Worm (Caenorhabditis elegans) whole organism, L4 larva: ENCODE data around the gene srsx-37.

ENCODE experiments used
- D1046.2 ChIP-seq: fragments of 200-800 bp; sonication (Bioruptor generic); IDR thresholded peaks from 2 replicates; pipeline ENCODE4 v1.3.6; 2022; ENCODE audit warnings: missing genetic modification characterization, missing compliant biosample characterization
- F26F4.8 ChIP-seq: fragments of 200-800 bp; sonication (Bioruptor generic); conservative IDR thresholded peaks from 2 replicates; pipeline ENCODE4 v1.3.6; 2022; ENCODE audit warnings: missing genetic modification characterization, missing compliant biosample characterization
- R02D3.7 ChIP-seq: fragments of 150-350 bp; sonication (generic microtip); optimal IDR thresholded peaks from 3 replicates; lab custom pipeline; 2014; ENCODE audit warnings: missing biosample characterization, missing genetic modification characterization
- Y105C5A.15 ChIP-seq: fragments of 200-800 bp; sonication (Bioruptor generic); IDR thresholded peaks from 2 replicates; pipeline ENCODE4 v1.3.6; 2022; ENCODE audit warnings: missing genetic modification characterization, missing compliant biosample characterization
- Y75B8A.6 ChIP-seq: fragments of 200-800 bp; sonication (Bioruptor generic); IDR thresholded peaks from 2 replicates; pipeline ENCODE4 v1.3.6; 2022; ENCODE audit warnings: missing genetic modification reagents, missing genetic modification characterization, missing compliant biosample characterization
- ZK546.5 ChIP-seq, 2 experiments: sonication (generic microtip); optimal IDR thresholded peaks; 2 replicates each; lab custom pipeline; 2017; ENCODE audit warnings: missing biosample characterization in 2 of 2, missing genetic modification characterization in 2 of 2
- attf-4 ChIP-seq: sonication (generic microtip); optimal IDR thresholded peaks from 3 replicates; lab custom pipeline; 2017; ENCODE audit warnings: missing biosample characterization, missing genetic modification characterization
- ceh-20 ChIP-seq: fragments of 200-800 bp; sonication (Bioruptor generic); IDR thresholded peaks from 2 replicates; pipeline ENCODE4 v1.3.6; 2022; ENCODE audit warnings: missing genetic modification reagents, missing genetic modification characterization, missing compliant biosample characterization
- ceh-28 ChIP-seq: fragments of 150-350 bp; optimal IDR thresholded peaks from 2 replicates; lab custom pipeline; 2014; ENCODE audit warnings: missing biosample characterization, missing genetic modification reagents, missing genetic modification characterization
- ceh-62 ChIP-seq: sonication (generic microtip); optimal IDR thresholded peaks from 2 replicates; lab custom pipeline; 2017; ENCODE audit warnings: missing biosample characterization, missing genetic modification characterization
- daf-16 ChIP-seq, 3 experiments: sonication (generic microtip); optimal IDR thresholded peaks; 2 replicates each; lab custom pipeline; 2016 to 2017; ENCODE audit warnings: missing genetic modification characterization in 3 of 3, missing genetic modification reagents in 3 of 3, mild to moderate bottlenecking in 2 of 3, missing compliant biosample characterization in 2 of 3, missing biosample characterization in 1 of 3, moderate library complexity in 1 of 3
- daf-19 ChIP-seq: fragments of 200-800 bp; sonication (Bioruptor generic); conservative IDR thresholded peaks from 2 replicates; pipeline ENCODE4 v1.3.6; 2022; ENCODE audit warnings: missing genetic modification characterization, missing compliant biosample characterization
- daf-8 ChIP-seq: fragments of 200-800 bp; sonication (Bioruptor generic); IDR thresholded peaks from 2 replicates; pipeline ENCODE4 v1.3.6; 2022; ENCODE audit warnings: missing genetic modification characterization, missing compliant biosample characterization
- dmd-6 ChIP-seq: fragments of 200-800 bp; sonication (Bioruptor generic); IDR thresholded peaks from 2 replicates; pipeline ENCODE4 v1.3.6; 2022; ENCODE audit warnings: missing genetic modification reagents, missing genetic modification characterization, missing compliant biosample characterization
- dmd-8 ChIP-seq: fragments of 200-800 bp; sonication (Bioruptor generic); IDR thresholded peaks from 2 replicates; pipeline ENCODE4 v1.3.6; 2022; ENCODE audit warnings: missing genetic modification characterization, missing compliant biosample characterization
- dmd-9 ChIP-seq: fragments of 200-800 bp; sonication (Bioruptor generic); IDR thresholded peaks from 2 replicates; pipeline ENCODE4 v1.3.6; 2022; ENCODE audit warnings: missing genetic modification reagents, missing genetic modification characterization, missing compliant biosample characterization
- duxl-1 ChIP-seq: sonication (generic microtip); optimal IDR thresholded peaks from 2 replicates; lab custom pipeline; 2016; ENCODE audit warnings: mild to moderate bottlenecking, missing genetic modification characterization, moderate library complexity, missing compliant biosample characterization; ENCODE audit not compliant: poor library complexity
- dve-1 ChIP-seq: sonication (generic microtip); optimal IDR thresholded peaks from 2 replicates; lab custom pipeline; 2017; ENCODE audit warnings: antibody characterized with exemption, mild to moderate bottlenecking, missing genetic modification characterization, missing compliant biosample characterization; ENCODE audit not compliant: insufficient read depth
- egl-43 ChIP-seq: fragments of 200-800 bp; sonication (Bioruptor generic); IDR thresholded peaks from 2 replicates; pipeline ENCODE4 v1.3.6; 2022; ENCODE audit warnings: missing genetic modification reagents, missing genetic modification characterization, missing compliant biosample characterization
- hlh-11 ChIP-seq: fragments of 200-800 bp; sonication (Bioruptor generic); optimal IDR thresholded peaks from 2 replicates; lab custom pipeline; 2018; ENCODE audit warnings: mild to moderate bottlenecking, missing genetic modification characterization, missing compliant biosample characterization
- hlh-30 ChIP-seq: sonication (generic microtip); optimal IDR thresholded peaks from 2 replicates; lab custom pipeline; 2017; ENCODE audit warnings: antibody characterized with exemption, mild to moderate bottlenecking, missing genetic modification characterization, missing compliant biosample characterization; ENCODE audit not compliant: insufficient read depth
- jun-1 ChIP-seq: fragments of 150-350 bp; optimal IDR thresholded peaks from 2 replicates; lab custom pipeline; 2014; ENCODE audit warnings: missing biosample characterization, missing genetic modification reagents, missing genetic modification characterization
- lin-1 ChIP-seq: fragments of 200-800 bp; sonication (Bioruptor generic); IDR thresholded peaks from 2 replicates; pipeline ENCODE4 v1.3.6; 2022; ENCODE audit warnings: missing genetic modification reagents, missing genetic modification characterization, missing compliant biosample characterization
- lin-13 ChIP-seq: fragments of 150-350 bp; optimal IDR thresholded peaks from 2 replicates; lab custom pipeline; 2014; ENCODE audit warnings: missing biosample characterization, missing genetic modification reagents, missing genetic modification characterization
- lin-38 ChIP-seq: fragments of 200-800 bp; sonication (Bioruptor generic); IDR thresholded peaks from 2 replicates; pipeline ENCODE4 v1.3.6; 2022; ENCODE audit warnings: missing genetic modification reagents, missing genetic modification characterization, missing compliant biosample characterization
- lin-39 ChIP-seq: fragments of 150-350 bp; optimal IDR thresholded peaks from 2 replicates; lab custom pipeline; 2014; ENCODE audit warnings: missing biosample characterization, missing genetic modification reagents, missing genetic modification characterization
- madf-5 ChIP-seq, 2 experiments: fragments of 200-800 bp; sonication (Bioruptor generic); IDR thresholded peaks; 2 replicates each; pipeline ENCODE4 v1.3.6; 2022; ENCODE audit warnings: missing compliant biosample characterization in 2 of 2, missing genetic modification characterization in 2 of 2
- mep-1 ChIP-seq: fragments of 150-350 bp; sonication (generic microtip); optimal IDR thresholded peaks from 3 replicates; lab custom pipeline; 2014; ENCODE audit warnings: missing biosample characterization, missing genetic modification characterization
- mxl-2 ChIP-seq: fragments of 200-800 bp; sonication (Bioruptor generic); conservative IDR thresholded peaks from 2 replicates; pipeline ENCODE4 v1.3.6; 2022; ENCODE audit warnings: missing genetic modification reagents, missing genetic modification characterization, missing compliant biosample characterization
- nhr-11 ChIP-seq: fragments of 150-350 bp; optimal IDR thresholded peaks from 2 replicates; lab custom pipeline; 2014; ENCODE audit warnings: missing biosample characterization, missing genetic modification characterization
- nhr-111 ChIP-seq: fragments of 200-800 bp; sonication (Bioruptor generic); optimal IDR thresholded peaks from 2 replicates; lab custom pipeline; 2018; ENCODE audit warnings: mild to moderate bottlenecking, missing genetic modification characterization, missing compliant biosample characterization
- nhr-41 ChIP-seq: fragments of 200-800 bp; sonication (Bioruptor generic); IDR thresholded peaks from 2 replicates; pipeline ENCODE4 v1.3.6; 2022; ENCODE audit warnings: missing genetic modification reagents, missing genetic modification characterization, missing compliant biosample characterization
- nhr-6 ChIP-seq: fragments of 150-350 bp; optimal IDR thresholded peaks from 2 replicates; lab custom pipeline; 2014; ENCODE audit warnings: missing biosample characterization, missing genetic modification characterization
- nhr-76 ChIP-seq: fragments of 150-350 bp; optimal IDR thresholded peaks from 2 replicates; lab custom pipeline; 2014; ENCODE audit warnings: missing biosample characterization, missing genetic modification characterization
- nhr-77 ChIP-seq: fragments of 150-350 bp; optimal IDR thresholded peaks from 2 replicates; lab custom pipeline; 2014; ENCODE audit warnings: missing biosample characterization, missing genetic modification characterization
- rbr-2 ChIP-seq: sonication (generic microtip); optimal IDR thresholded peaks from 2 replicates; lab custom pipeline; 2016; ENCODE audit warnings: missing genotype, missing genetic modification characterization, missing compliant biosample characterization
- skn-1 ChIP-seq: fragments of 150-350 bp; optimal IDR thresholded peaks from 2 replicates; lab custom pipeline; 2014; ENCODE audit warnings: missing biosample characterization, missing genetic modification characterization
- snpc-4 ChIP-seq: fragments of 150-350 bp; optimal IDR thresholded peaks from 2 replicates; lab custom pipeline; 2014; ENCODE audit warnings: missing biosample characterization, missing genetic modification characterization
- tag-97 ChIP-seq: fragments of 200-800 bp; sonication (Bioruptor generic); IDR thresholded peaks from 2 replicates; pipeline ENCODE4 v1.3.6; 2022; ENCODE audit warnings: missing genetic modification characterization, missing compliant biosample characterization
- unc-39 ChIP-seq: sonication (generic microtip); optimal IDR thresholded peaks from 2 replicates; lab custom pipeline; 2017; ENCODE audit warnings: missing biosample characterization, missing genetic modification characterization
- unc-62 ChIP-seq, 3 experiments: fragments of 150-350 bp in 1 of 3; sonication (generic microtip); optimal IDR thresholded peaks in 2 of 3; peaks in 1 of 3; 1 replicate in 1 of 3; 2 replicates in 2 of 3; lab custom pipeline; 2014 to 2017; ENCODE audit warnings: missing biosample characterization in 3 of 3, missing genetic modification characterization in 3 of 3, missing genetic modification reagents in 3 of 3, missing genotype in 1 of 3
- ztf-7 ChIP-seq: fragments of 150-350 bp; optimal IDR thresholded peaks from 2 replicates; lab custom pipeline; 2014; ENCODE audit warnings: missing biosample characterization, missing genetic modification characterization

Gene srsx-37

ce11 chrV:15290995-15291394 lies 32.0 kb upstream of the srsx-37 start, which contains the start of gene cyp-34A2:
Gene cyp-34A2 (minus strand): TSS chrV:15291095.
- TF ChIP-seq dmd-8 (GFP tag; lab: Robert Waterston, UW) (no peak), jun-1 (no peak), mep-1 (no peak), nhr-111 (no peak), dmd-9 (GFP tag; lab: Robert Waterston, UW) (no peak), skn-1 (tag; lab: Kevin White, UChicago) (no peak), lin-38 (GFP tag; lab: Robert Waterston, UW) (no peak), nhr-77 (tag; lab: Kevin White, UChicago) (no peak), lin-39 (tag; lab: Kevin White, UChicago) (no peak), ZK546.5 (tag; optimal IDR thresholded peaks at IDR 0.05; lab: Kevin White, UChicago) (no peak), ceh-28 (tag; lab: Kevin White, UChicago) (no peak), ztf-7 (no peak), duxl-1 (tag; lab: Kevin White, UChicago) (no peak), mxl-2 (no peak), F26F4.8 (GFP tag; lab: Robert Waterston, UW) (no peak), unc-39 (no peak), nhr-76 (tag; lab: Kevin White, UChicago) (no peak), daf-19 (GFP tag; lab: Robert Waterston, UW) (no peak), Y105C5A.15 (no peak)

DNA sequence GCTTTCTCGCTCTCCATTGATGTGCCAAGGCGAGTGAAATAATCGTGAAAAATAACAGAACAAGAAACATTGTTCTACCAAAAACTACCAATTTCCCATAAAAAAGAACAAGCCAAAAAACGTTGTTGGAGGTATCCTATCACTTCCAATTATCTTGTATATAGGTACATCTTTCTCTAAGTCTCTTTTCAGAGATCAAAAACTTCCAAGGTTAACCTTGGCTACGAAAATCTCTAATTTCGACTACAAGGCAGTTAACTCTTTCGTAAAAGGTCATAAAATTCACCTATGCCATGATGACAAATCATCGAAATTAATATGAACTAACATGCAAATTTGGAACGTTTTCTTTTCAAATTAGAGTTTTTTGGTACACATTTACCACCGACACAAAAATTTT lies 28.9 kb upstream of the srsx-37 start, which contains the start of gene cyp-34A1:
Gene cyp-34A1 (minus strand): TSS at position 101 of the 400 bp plus-strand sequence.
- TF ChIP-seq dve-1 (no peak), rbr-2 (no peak), daf-8 (GFP tag; lab: Robert Waterston, UW) (no peak), hlh-30 (tag; lab: Kevin White, UChicago) (no peak), nhr-11 (tag; lab: Kevin White, UChicago) (no peak), daf-16 (GFP tag; optimal IDR thresholded peaks at IDR 0.05; lab: Kevin White, UChicago) (no peak), daf-16 (tag; optimal IDR thresholded peaks at IDR 0.05; lab: Kevin White, UChicago) (no peak), Y105C5A.15 (no peak), hlh-11 (no peak)

ce11 chrV:15285984-15286383 lies 27.0 kb upstream of the srsx-37 start:
- TF ChIP-seq dmd-6 (GFP tag; lab: Robert Waterston, UW): peak; percentile 96
- no peak for TF ChIP-seq nhr-6 (tag; lab: Kevin White, UChicago)
- TF ChIP-seq, all 104 proteins: peak for 1

- no peak for TF ChIP-seq tag-97 (GFP tag; lab: Robert Waterston, UW)
- TF ChIP-seq D1046.2 (GFP tag; lab: Robert Waterston, UW): no peak
- no peak for TF ChIP-seq ceh-20 (GFP tag; lab: Robert Waterston, UW)
- no peak for TF ChIP-seq attf-4 (tag; lab: Kevin White, UChicago)
- TF ChIP-seq nhr-41 (GFP tag; lab: Robert Waterston, UW): no peak
- no peak for TF ChIP-seq lin-13 (GFP tag; lab: Kevin White, UChicago)
- no peak for TF ChIP-seq Y75B8A.6 (GFP tag; lab: Robert Waterston, UW)
- no peak for TF ChIP-seq lin-1 (GFP tag; lab: Robert Waterston, UW)
- no peak for TF ChIP-seq daf-19 (GFP tag; lab: Robert Waterston, UW)
- no peak for TF ChIP-seq dmd-8 (GFP tag; lab: Robert Waterston, UW)
- TF ChIP-seq mxl-2: no peak
- no peak for TF ChIP-seq R02D3.7 (tag; lab: Kevin White, UChicago)
- TF ChIP-seq ceh-62 (tag; lab: Kevin White, UChicago): no peak
- no peak for TF ChIP-seq egl-43 (GFP tag; lab: Robert Waterston, UW)
- TF ChIP-seq dmd-9 (GFP tag; lab: Robert Waterston, UW): no peak
- TF ChIP-seq snpc-4: no peak
- TF ChIP-seq unc-62 (GFP tag; optimal IDR thresholded peaks at IDR 0.05 in 1 of 2; lab: Kevin White, UChicago): no peak
- no peak for TF ChIP-seq unc-62 (tag; optimal IDR thresholded peaks at IDR 0.05; lab: Kevin White, UChicago)
- TF ChIP-seq madf-5 (GFP tag; IDR thresholded peaks at IDR 0.05; lab: Robert Waterston, UW): no peak
Measured at ce11 chrV:15281279-15281949, 22.5 kb upstream of the srsx-37 start, which contains the start of the genes srw-19 and srx-51. Gene srw-19 (minus strand): TSS chrV:15281379. Gene srx-51 (plus strand): TSS chrV:15281899.
